Worm (Caenorhabditis elegans): Measurements from ENCODE around the gene dmsr-12.
A peak's percentile ranks its signal among the peaks of the same experiment; 100 is the strongest.

Gene dmsr-12

ce11 chrV:6796894-6797293, 9.3 kb downstream of the dmsr-12 start (continued):
- TF ChIP-seq unc-130 (tag; optimal IDR thresholded peaks at IDR 0.05), result no peak
- no peak for TF ChIP-seq elt-3 (tag; optimal IDR thresholded peaks at IDR 0.05)
- TF ChIP-seq ces-1 (GFP tag; optimal IDR thresholded peaks at IDR 0.05), result no peak
- peak; percentile 20 for TF ChIP-seq nhr-71 (tag; optimal IDR thresholded peaks at IDR 0.05)
- TF ChIP-seq mdl-1 (tag; optimal IDR thresholded peaks at IDR 0.05), result peak in 1 of 2 experiments; percentile 18
- peak; percentile 34 for TF ChIP-seq rnt-1 (tag; optimal IDR thresholded peaks at IDR 0.05)
- no peak for TF ChIP-seq nhr-84 (tag; optimal IDR thresholded peaks at IDR 0.05)
- no peak for TF ChIP-seq unc-98 (GFP tag; IDR thresholded peaks at IDR 0.05)
- no peak for TF ChIP-seq isw-1 (GFP tag; IDR thresholded peaks at IDR 0.05)
- no peak for TF ChIP-seq irx-1 (tag; optimal IDR thresholded peaks at IDR 0.05)
- peak; percentile 16 for TF ChIP-seq nhr-85 (tag)
- TF ChIP-seq zag-1 (tag; optimal IDR thresholded peaks at IDR 0.05), result no peak
- TF ChIP-seq unc-30 (tag; optimal IDR thresholded peaks at IDR 0.05), result no peak
- no peak for TF ChIP-seq fos-1 (tag; optimal IDR thresholded peaks at IDR 0.05)
- TF ChIP-seq dsc-1 (tag; optimal IDR thresholded peaks at IDR 0.05), result peak; percentile 8
- no peak for TF ChIP-seq ztf-11 (tag; optimal IDR thresholded peaks at IDR 0.05)
- TF ChIP-seq dpl-1 (GFP tag; optimal IDR thresholded peaks at IDR 0.05), result peak in 1 of 3 experiments; percentile 4
- TF ChIP-seq jun-1 (tag; optimal IDR thresholded peaks at IDR 0.05), result no peak
- peak; percentile 6 for TF ChIP-seq nhr-47 (tag; optimal IDR thresholded peaks at IDR 0.05)
- TF ChIP-seq nhr-90 (tag; optimal IDR thresholded peaks at IDR 0.05; ENCODE audit: poor library complexity), result no peak
- TF ChIP-seq nhr-28 (tag; optimal IDR thresholded peaks at IDR 0.05), result no peak
- TF ChIP-seq ceh-88 (GFP tag; IDR thresholded peaks at IDR 0.05), result no peak
- TF ChIP-seq swsn-7 (tag; optimal IDR thresholded peaks at IDR 0.05), result peak; percentile 8
- TF ChIP-seq efl-3 (GFP tag; optimal IDR thresholded peaks at IDR 0.05), result no peak
- TF ChIP-seq skn-1 (tag; optimal IDR thresholded peaks at IDR 0.05), result no peak
- peak; percentile 57 for TF ChIP-seq blmp-1 (tag; optimal IDR thresholded peaks at IDR 0.05)
- TF ChIP-seq egl-13 (tag; optimal IDR thresholded peaks at IDR 0.05), result no peak
- no peak for TF ChIP-seq elt-2 (tag; optimal IDR thresholded peaks at IDR 0.05)
- no peak for TF ChIP-seq vab-15 (tag; optimal IDR thresholded peaks at IDR 0.05)
- TF ChIP-seq hpl-2 (GFP tag; optimal IDR thresholded peaks at IDR 0.05), result no peak
- TF ChIP-seq C04F5.9 (tag; optimal IDR thresholded peaks at IDR 0.05), result no peak

- peak; percentile 13 for TF ChIP-seq xbp-1 (tag; optimal IDR thresholded peaks at IDR 0.05)
- no peak for TF ChIP-seq tlp-1 (tag; optimal IDR thresholded peaks at IDR 0.05)
- TF ChIP-seq nhr-20 (tag; optimal IDR thresholded peaks at IDR 0.05), result peak; percentile 32
- no peak for TF ChIP-seq dsc-1 (tag; optimal IDR thresholded peaks at IDR 0.05)
- TF ChIP-seq rnt-1 (tag; optimal IDR thresholded peaks at IDR 0.05), result peak; percentile 2
- TF ChIP-seq hlh-17 (GFP tag; optimal IDR thresholded peaks at IDR 0.05; ENCODE audit: borderline replicate concordance), result no peak
- TF ChIP-seq nhr-84 (tag; optimal IDR thresholded peaks at IDR 0.05), result no peak
- TF ChIP-seq nhr-85 (tag), result peak; percentile 84
- no peak for TF ChIP-seq snpc-4 (tag; optimal IDR thresholded peaks at IDR 0.05)
- peak; percentile 1 for TF ChIP-seq snu-23 (GFP tag; optimal IDR thresholded peaks at IDR 0.05)
- TF ChIP-seq jun-1 (tag; optimal IDR thresholded peaks at IDR 0.05), result no peak
- TF ChIP-seq blmp-1 (tag; optimal IDR thresholded peaks at IDR 0.05), result peak; percentile 10
- no peak for TF ChIP-seq unc-86 (tag; optimal IDR thresholded peaks at IDR 0.05)
These were observed 10.0 kb downstream of the dmsr-12 start for ce11 chrV:6796264-6796663.

ce11 chrV:6793744-6794239, 12.4 kb downstream of the dmsr-12 start, which contains the start of gene ZC404.1:
Gene ZC404.1 (plus strand): TSS chrV:6794189.
- TF ChIP-seq xbp-1 (tag; optimal IDR thresholded peaks at IDR 0.05) (no peak), dsc-1 (tag; optimal IDR thresholded peaks at IDR 0.05) (no peak), efl-1 (optimal IDR thresholded peaks at IDR 0.05) (peak; percentile 3 to 8), efl-1 (GFP tag; optimal IDR thresholded peaks at IDR 0.05 in 1 of 2) (peak in 1 of 2 experiments; percentile 49), unc-86 (tag; optimal IDR thresholded peaks at IDR 0.05) (peak; percentile 1), lin-15B (tag; optimal IDR thresholded peaks at IDR 0.05) (no peak), lin-35 (GFP tag; optimal IDR thresholded peaks at IDR 0.05) (peak in 1 of 2 experiments; percentile 3), alr-1 (tag; optimal IDR thresholded peaks at IDR 0.05; ENCODE audit: borderline replicate concordance) (no peak), unc-98 (GFP tag; IDR thresholded peaks at IDR 0.05) (no peak), fkh-8 (tag; optimal IDR thresholded peaks at IDR 0.05) (peak; percentile 64), egl-13 (tag; optimal IDR thresholded peaks at IDR 0.05) (no peak), blmp-1 (tag; optimal IDR thresholded peaks at IDR 0.05) (no peak), ceh-90 (tag; optimal IDR thresholded peaks at IDR 0.05) (no peak), C34B4.2 (tag; optimal IDR thresholded peaks at IDR 0.05) (no peak), sox-4 (tag; optimal IDR thresholded peaks at IDR 0.05) (no peak), ceh-8 (GFP tag; optimal IDR thresholded peaks at IDR 0.05) (no peak), unc-130 (tag; optimal IDR thresholded peaks at IDR 0.05) (no peak), ceh-82 (tag; optimal IDR thresholded peaks at IDR 0.05) (peak in 1 of 3 experiments; percentile 23), jun-1 (tag; optimal IDR thresholded peaks at IDR 0.05) (no peak), C16A3.4 (tag; optimal IDR thresholded peaks at IDR 0.05) (no peak), nhr-90 (tag; optimal IDR thresholded peaks at IDR 0.05; ENCODE audit: poor library complexity) (no peak)
